Fruit fly (Drosophila melanogaster): ENCODE data around the gene pira.
A peak's percentile ranks its signal among the peaks of the same experiment; 100 is the strongest.

pira gene

DNA sequence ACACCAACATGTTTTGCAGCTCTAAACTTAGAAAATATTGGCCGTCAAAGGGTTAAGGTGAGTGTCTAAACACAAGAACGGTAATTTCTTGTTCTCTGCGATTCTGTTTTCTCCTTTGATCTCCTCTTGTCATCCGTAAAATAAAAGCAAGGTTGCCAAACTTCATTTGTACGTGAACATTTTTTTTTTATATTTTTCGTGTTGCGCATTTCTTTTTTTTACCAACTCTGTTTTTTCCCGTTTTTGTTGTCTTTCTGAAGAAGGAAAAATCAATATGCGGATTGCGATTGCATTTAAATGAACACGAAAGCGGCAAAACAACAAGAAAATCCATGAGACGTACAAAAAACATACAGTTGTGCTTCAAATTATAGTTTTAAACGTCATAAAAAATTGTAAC, 23.6 kb downstream of the pira start:
- no peak for TF ChIP-seq CG1621 (tag; optimal IDR thresholded peaks at IDR 0.05)
- TF ChIP-seq Hr4 (GFP tag; optimal IDR thresholded peaks at IDR 0.05): no peak
- TF ChIP-seq dsx (GFP tag; optimal IDR thresholded peaks at IDR 0.05; ENCODE audit: poor library complexity, severe bottlenecking): no peak
- peak; percentile 50; the same call in 2 of the 3 replicates for TF ChIP-seq CG6163 (GFP tag; IDR thresholded peaks at IDR 0.05)
- peak; percentile 22 for TF ChIP-seq Smox (GFP tag; optimal IDR thresholded peaks at IDR 0.05)
- TF ChIP-seq ss (GFP tag; optimal IDR thresholded peaks at IDR 0.05): peak in 1 of 2 experiments; percentile 24
- peak; percentile 42 for TF ChIP-seq svp (GFP tag)

DNA sequence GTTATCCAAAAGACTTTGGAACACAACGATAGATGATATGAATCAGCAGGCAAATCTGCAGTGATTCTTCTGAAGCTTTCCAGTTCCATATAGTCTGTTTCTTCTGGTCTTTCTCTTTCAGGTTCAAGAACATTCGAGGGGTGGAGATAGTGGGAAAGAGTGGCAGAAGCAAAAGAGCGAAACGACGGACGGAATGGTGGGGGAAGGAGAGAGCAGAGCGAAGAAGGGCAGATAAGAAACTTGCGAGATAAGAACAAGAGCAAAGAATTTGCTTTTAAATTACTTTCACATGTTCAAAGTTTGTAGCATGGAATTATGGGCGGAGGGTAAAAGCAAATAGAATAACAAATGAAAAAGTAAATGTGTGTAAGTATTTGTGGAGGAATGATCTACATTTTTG, 24.4 kb downstream of the pira start:
- TF ChIP-seq CG6163 (GFP tag; IDR thresholded peaks at IDR 0.05) (peak; percentile 65), OdsH (GFP tag; optimal IDR thresholded peaks at IDR 0.05) (no peak), Lpt (GFP tag; optimal IDR thresholded peaks at IDR 0.05) (peak; percentile 11), net (GFP tag; optimal IDR thresholded peaks at IDR 0.05) (no peak), CG32006 (GFP tag; optimal IDR thresholded peaks at IDR 0.05) (no peak), Hr38 (GFP tag; optimal IDR thresholded peaks at IDR 0.05) (no peak), CG9139 (GFP tag; optimal IDR thresholded peaks at IDR 0.05) (peak; percentile 40), CG3919 (GFP tag; optimal IDR thresholded peaks at IDR 0.05) (no peak), Sox102F (GFP tag; optimal IDR thresholded peaks at IDR 0.05) (no peak), eg (GFP tag; IDR thresholded peaks at IDR 0.05) (no peak), cyc (GFP tag; optimal IDR thresholded peaks at IDR 0.05) (no peak), CG8119 (GFP tag; IDR thresholded peaks at IDR 0.05) (0 out of 3 replicates have a peak, but pooled peaks have one; percentile 16), CG10631 (GFP tag; optimal IDR thresholded peaks at IDR 0.05) (no peak), Sox14 (GFP tag; optimal IDR thresholded peaks at IDR 0.05) (no peak), fkh (GFP tag; optimal IDR thresholded peaks at IDR 0.05) (peak; percentile 66), CG6854 (GFP tag; optimal IDR thresholded peaks at IDR 0.05) (no peak), fd85E (GFP tag; optimal IDR thresholded peaks at IDR 0.05) (no peak), CG6276 (GFP tag; optimal IDR thresholded peaks at IDR 0.05) (no peak), CG11294 (GFP tag; IDR thresholded peaks at IDR 0.05) (no peak), Eip78C (GFP tag) (no peak), CG10669 (GFP tag; optimal IDR thresholded peaks at IDR 0.05) (no peak), CG31627 (GFP tag; optimal IDR thresholded peaks at IDR 0.05) (no peak), dsx (GFP tag; optimal IDR thresholded peaks at IDR 0.05; ENCODE audit: poor library complexity, severe bottlenecking) (peak; percentile 41), fd59A (GFP tag; optimal IDR thresholded peaks at IDR 0.05) (no peak), Hr4 (GFP tag; optimal IDR thresholded peaks at IDR 0.05) (no peak), Smox (GFP tag; optimal IDR thresholded peaks at IDR 0.05) (no peak), Blimp-1 (GFP tag; optimal IDR thresholded peaks at IDR 0.05) (peak; percentile 24), acj6 (GFP tag; optimal IDR thresholded peaks at IDR 0.05) (no peak), CG6808 (GFP tag; optimal IDR thresholded peaks at IDR 0.05) (peak; percentile 30), Eip93F (GFP tag; optimal IDR thresholded peaks at IDR 0.05) (no peak), CG11762 (GFP tag; optimal IDR thresholded peaks at IDR 0.05; ENCODE audit: insufficient read depth) (no peak), pdm3 (GFP tag; optimal IDR thresholded peaks at IDR 0.05) (no peak), lz (GFP tag; optimal IDR thresholded peaks at IDR 0.05) (no peak), Eip75B (GFP tag; optimal IDR thresholded peaks at IDR 0.05) (peak; percentile 1), CG4318 (GFP tag; optimal IDR thresholded peaks at IDR 0.05) (no peak), Sox15 (GFP tag; optimal IDR thresholded peaks at IDR 0.05) (no peak), CG1621 (tag; optimal IDR thresholded peaks at IDR 0.05) (peak; percentile 7), Met (GFP tag; optimal IDR thresholded peaks at IDR 0.05) (no peak), vri (GFP tag; optimal IDR thresholded peaks at IDR 0.05) (peak; percentile 18), CG8319 (GFP tag; optimal IDR thresholded peaks at IDR 0.05) (no peak), Gug (GFP tag; IDR thresholded peaks at IDR 0.05) (no peak), salr (GFP tag; optimal IDR thresholded peaks at IDR 0.05) (no peak), achi (GFP tag; optimal IDR thresholded peaks at IDR 0.05) (no peak), CG15336 (GFP tag; IDR thresholded peaks at IDR 0.05) (0 out of 2 replicates have a peak, but pooled peaks have one; percentile 28), CG11902 (GFP tag; optimal IDR thresholded peaks at IDR 0.05) (no peak), Hr39 (GFP tag; optimal IDR thresholded peaks at IDR 0.05) (no peak), dac (GFP tag; optimal IDR thresholded peaks at IDR 0.05) (no peak), Ets96B (tag; optimal IDR thresholded peaks at IDR 0.05) (no peak)

All from whole organism, prepupa.